Worm (Caenorhabditis elegans) whole organism, young adult: Measurements from ENCODE around the gene K02D10.4.

Source experiments
- B0336.3 ChIP-seq: fragments of 200-800 bp; sonication (Bioruptor generic); IDR thresholded peaks from 2 replicates; pipeline ENCODE4 v1.3.6; 2022; ENCODE audit warnings: missing genetic modification characterization, missing compliant biosample characterization
- C06A6.2 ChIP-seq: fragments of 200-800 bp; sonication (Bioruptor generic); conservative IDR thresholded peaks from 2 replicates; pipeline ENCODE4 v1.3.6; 2022; ENCODE audit warnings: missing genetic modification characterization, missing compliant biosample characterization
- D2030.7 ChIP-seq: fragments of 200-800 bp; sonication (Bioruptor generic); IDR thresholded peaks from 2 replicates; pipeline ENCODE4 v1.3.6; 2022; ENCODE audit warnings: missing genetic modification reagents, missing genetic modification characterization, missing compliant biosample characterization
- F22D6.2 ChIP-seq: sonication (generic microtip); optimal IDR thresholded peaks from 2 replicates; lab custom pipeline; 2016; ENCODE audit warnings: mild to moderate bottlenecking, missing genetic modification characterization, missing compliant biosample characterization
- F37B4.10 ChIP-seq: fragments of 200-800 bp; sonication (Bioruptor generic); IDR thresholded peaks from 2 replicates; pipeline ENCODE4 v1.3.6; 2022; ENCODE audit warnings: missing genetic modification characterization, missing compliant biosample characterization
- F52B5.7 ChIP-seq: sonication (generic microtip); optimal IDR thresholded peaks from 2 replicates; lab custom pipeline; 2016; ENCODE audit warnings: mild to moderate bottlenecking, missing genetic modification characterization, missing compliant biosample characterization
- F55B11.4 ChIP-seq: sonication (generic microtip); optimal IDR thresholded peaks from 2 replicates; lab custom pipeline; 2016; ENCODE audit warnings: missing compliant biosample characterization, missing genetic modification characterization, borderline replicate concordance; ENCODE audit not compliant: insufficient read depth
- F57A8.1 ChIP-seq: fragments of 200-800 bp; sonication (Bioruptor generic); optimal IDR thresholded peaks from 2 replicates; lab custom pipeline; 2018; ENCODE audit warnings: mild to moderate bottlenecking, missing genetic modification characterization, moderate library complexity, missing compliant biosample characterization
- K11D2.4 ChIP-seq: fragments of 200-800 bp; sonication (Bioruptor generic); IDR thresholded peaks from 2 replicates; pipeline ENCODE4 v1.3.6; 2022; ENCODE audit warnings: missing genetic modification reagents, missing genetic modification characterization, missing compliant biosample characterization
- Y67H2A.10 ChIP-seq: fragments of 200-800 bp; sonication (Bioruptor generic); conservative IDR thresholded peaks from 2 replicates; pipeline ENCODE4 v1.3.6; 2022; ENCODE audit warnings: missing genetic modification reagents, missing genetic modification characterization, missing compliant biosample characterization
- Y79H2A.3 ChIP-seq: fragments of 200-800 bp; sonication (Bioruptor generic); conservative IDR thresholded peaks from 2 replicates; pipeline ENCODE4 v1.3.6; 2022; ENCODE audit warnings: missing genetic modification reagents, missing genetic modification characterization, missing compliant biosample characterization
- ZK185.1 ChIP-seq: sonication (generic microtip); optimal IDR thresholded peaks from 2 replicates; lab custom pipeline; 2016; ENCODE audit warnings: mild to moderate bottlenecking, missing genetic modification characterization, missing compliant biosample characterization; ENCODE audit not compliant: poor library complexity, severe bottlenecking
- ama-1 ChIP-seq, 3 experiments: fragments of 150-350 bp in 1 of 3; sonication (generic microtip) in 2 of 3; optimal IDR thresholded peaks; 2 replicates each; lab custom pipeline; 2014 to 2018; ENCODE audit warnings: missing biosample characterization in 2 of 3, missing genetic modification characterization in 2 of 3, missing genetic modification reagents in 2 of 3
- attf-5 ChIP-seq: fragments of 200-800 bp; sonication (Bioruptor generic); optimal IDR thresholded peaks from 2 replicates; lab custom pipeline; 2018; ENCODE audit warnings: mild to moderate bottlenecking, missing genetic modification characterization, missing compliant biosample characterization
- attf-6 ChIP-seq: fragments of 200-800 bp; sonication (Bioruptor generic); IDR thresholded peaks from 2 replicates; pipeline ENCODE4 v1.3.6; 2022; ENCODE audit warnings: missing genetic modification reagents, missing genetic modification characterization, missing compliant biosample characterization
- bed-1 ChIP-seq: fragments of 200-800 bp; sonication (Bioruptor generic); IDR thresholded peaks from 2 replicates; pipeline ENCODE4 v1.3.6; 2022; ENCODE audit warnings: missing genetic modification reagents, missing genetic modification characterization, missing compliant biosample characterization
- bed-2 ChIP-seq: fragments of 200-800 bp; sonication (Bioruptor generic); IDR thresholded peaks from 2 replicates; pipeline ENCODE4 v1.3.6; 2022; ENCODE audit warnings: missing genetic modification reagents, missing genetic modification characterization, missing compliant biosample characterization
- cebp-1 ChIP-seq, 2 experiments: fragments of 200-800 bp in 1 of 2; sonication (Bioruptor generic) in 1 of 2; sonication (generic microtip) in 1 of 2; IDR thresholded peaks in 1 of 2; optimal IDR thresholded peaks in 1 of 2; 2 replicates each; pipeline versions ENCODE4 v1.3.6 to Lab custom; 2017 to 2022; ENCODE audit warnings: missing compliant biosample characterization in 2 of 2, missing genetic modification characterization in 2 of 2, mild to moderate bottlenecking in 1 of 2, missing genetic modification reagents in 1 of 2, moderate library complexity in 1 of 2
- ceh-27 ChIP-seq: fragments of 200-800 bp; sonication (Bioruptor generic); optimal IDR thresholded peaks from 2 replicates; lab custom pipeline; 2018; ENCODE audit warnings: mild to moderate bottlenecking, missing genetic modification characterization, moderate library complexity, missing compliant biosample characterization
- ceh-91 ChIP-seq: fragments of 200-800 bp; sonication (Bioruptor generic); IDR thresholded peaks from 2 replicates; pipeline ENCODE4 v1.3.6; 2022; ENCODE audit warnings: missing genetic modification reagents, missing genetic modification characterization, missing compliant biosample characterization
- chd-7 ChIP-seq: sonication (generic microtip); optimal IDR thresholded peaks from 2 replicates; lab custom pipeline; 2016; ENCODE audit warnings: mild to moderate bottlenecking, missing genetic modification characterization, moderate library complexity, missing compliant biosample characterization
- egl-44 ChIP-seq: fragments of 200-800 bp; sonication (Bioruptor generic); IDR thresholded peaks from 2 replicates; pipeline ENCODE4 v1.3.6; 2022; ENCODE audit warnings: missing genetic modification reagents, missing genetic modification characterization, missing compliant biosample characterization
- ekl-4 ChIP-seq: fragments of 200-800 bp; sonication (Bioruptor generic); IDR thresholded peaks from 2 replicates; pipeline ENCODE4 v1.3.6; 2022; ENCODE audit warnings: missing genetic modification reagents, missing genetic modification characterization, missing compliant biosample characterization
- gei-17 ChIP-seq: fragments of 200-800 bp; sonication (Bioruptor generic); optimal IDR thresholded peaks from 2 replicates; lab custom pipeline; 2018; ENCODE audit warnings: mild to moderate bottlenecking, missing genetic modification characterization, missing compliant biosample characterization
- hlh-12 ChIP-seq: sonication (generic microtip); optimal IDR thresholded peaks from 2 replicates; lab custom pipeline; 2016; ENCODE audit warnings: missing genetic modification characterization, missing compliant biosample characterization
- hmg-20 ChIP-seq: fragments of 200-800 bp; sonication (Bioruptor generic); IDR thresholded peaks from 2 replicates; pipeline ENCODE4 v1.3.6; 2022; ENCODE audit warnings: missing genetic modification reagents, missing genetic modification characterization, missing compliant biosample characterization
- lin-26 ChIP-seq: fragments of 200-800 bp; sonication (Bioruptor generic); IDR thresholded peaks from 2 replicates; pipeline ENCODE4 v1.3.6; 2022; ENCODE audit warnings: missing genetic modification reagents, missing genetic modification characterization, missing compliant biosample characterization
- lin-35 ChIP-seq, 3 experiments: fragments of 150-350 bp in 2 of 3; sonication (generic microtip) in 1 of 3; optimal IDR thresholded peaks; 2 replicates each; lab custom pipeline; 2014 to 2018; ENCODE audit warnings: missing biosample characterization in 3 of 3, missing genetic modification characterization in 3 of 3, missing genetic modification reagents in 3 of 3
- lin-40 ChIP-seq: sonication (generic microtip); optimal IDR thresholded peaks from 2 replicates; lab custom pipeline; 2016; ENCODE audit warnings: missing genetic modification characterization, mild to moderate bottlenecking, missing compliant biosample characterization, missing genotype, missing genetic modification reagents
- lin-54 ChIP-seq: fragments of 200-800 bp; sonication (Bioruptor generic); optimal IDR thresholded peaks from 2 replicates; lab custom pipeline; 2018; ENCODE audit warnings: mild to moderate bottlenecking, missing genetic modification characterization, missing compliant biosample characterization
- mes-4 ChIP-seq: sonication (generic microtip); optimal IDR thresholded peaks from 2 replicates; lab custom pipeline; 2016; ENCODE audit warnings: missing genotype, missing genetic modification characterization, missing compliant biosample characterization
- nfya-1 ChIP-seq: sonication (generic microtip); optimal IDR thresholded peaks from 2 replicates; lab custom pipeline; 2017; ENCODE audit warnings: antibody characterized with exemption, missing compliant biosample characterization, missing genetic modification characterization, borderline replicate concordance; ENCODE audit not compliant: insufficient read depth
- nhr-120 ChIP-seq: fragments of 200-800 bp; sonication (Bioruptor generic); IDR thresholded peaks from 2 replicates; pipeline ENCODE4 v1.3.6; 2022; ENCODE audit warnings: missing genetic modification characterization, missing compliant biosample characterization
- nhr-27 ChIP-seq: fragments of 200-800 bp; sonication (Bioruptor generic); optimal IDR thresholded peaks from 2 replicates; lab custom pipeline; 2018; ENCODE audit warnings: mild to moderate bottlenecking, missing genetic modification characterization, moderate library complexity, missing compliant biosample characterization
- nhr-90 ChIP-seq: sonication (generic microtip); optimal IDR thresholded peaks from 2 replicates; lab custom pipeline; 2016; ENCODE audit warnings: missing genotype, mild to moderate bottlenecking, missing genetic modification characterization, missing compliant biosample characterization
- pbrm-1 ChIP-seq: fragments of 200-800 bp; sonication (Bioruptor generic); IDR thresholded peaks from 2 replicates; pipeline ENCODE4 v1.3.6; 2022; ENCODE audit warnings: missing genetic modification reagents, missing genetic modification characterization, missing compliant biosample characterization
- somi-1 ChIP-seq: fragments of 200-800 bp; sonication (Bioruptor generic); optimal IDR thresholded peaks from 2 replicates; lab custom pipeline; 2018; ENCODE audit warnings: mild to moderate bottlenecking, missing genetic modification characterization, missing compliant biosample characterization
- sptf-2 ChIP-seq: fragments of 200-800 bp; sonication (Bioruptor generic); optimal IDR thresholded peaks from 2 replicates; lab custom pipeline; 2018; ENCODE audit warnings: mild to moderate bottlenecking, missing genetic modification characterization, missing compliant biosample characterization
- tbp1 ChIP-seq: fragments of 200-800 bp; sonication (Bioruptor generic); optimal IDR thresholded peaks from 2 replicates; lab custom pipeline; 2018; ENCODE audit warnings: mild to moderate bottlenecking, missing genetic modification characterization, missing compliant biosample characterization
- unc-130 ChIP-seq: sonication (generic microtip); optimal IDR thresholded peaks from 2 replicates; lab custom pipeline; 2016; ENCODE audit warnings: missing genetic modification reagents, missing genetic modification characterization, missing compliant biosample characterization
- zim-3 ChIP-seq: sonication (generic microtip); optimal IDR thresholded peaks from 2 replicates; lab custom pipeline; 2017; ENCODE audit warnings: mild to moderate bottlenecking, missing genetic modification characterization, moderate library complexity, missing compliant biosample characterization
- ztf-18 ChIP-seq: sonication (generic microtip); optimal IDR thresholded peaks from 2 replicates; lab custom pipeline; 2016; ENCODE audit warnings: missing genotype, mild to moderate bottlenecking, missing genetic modification characterization, missing compliant biosample characterization
- ztf-22 ChIP-seq: fragments of 200-800 bp; sonication (Bioruptor generic); optimal IDR thresholded peaks from 2 replicates; lab custom pipeline; 2018; ENCODE audit warnings: mild to moderate bottlenecking, missing genetic modification characterization, moderate library complexity, missing compliant biosample characterization
- ztf-26 ChIP-seq: sonication (generic microtip); optimal IDR thresholded peaks from 2 replicates; lab custom pipeline; 2017; ENCODE audit warnings: missing genetic modification characterization, missing compliant biosample characterization

K02D10.4 gene

ce11 chrIII:8797211-8797733 lies 17.5 kb upstream of the K02D10.4 start (continued):
- TF ChIP-seq tbp1 (GFP tag; lab: Kevin White, UChicago) (peak; percentile 46), ztf-26 (peak; percentile 77), pbrm-1 (GFP tag; lab: Robert Waterston, UW) (0 out of 2 replicates have a peak, but pooled peaks have one; percentile 17), lin-54 (GFP tag; lab: Kevin White, UChicago) (peak; percentile 20), lin-26 (peak; percentile 69; the same call in 1 of the 2 replicates), lin-40 (tag; lab: Kevin White, UChicago) (peak; percentile 91), ama-1 (optimal IDR thresholded peaks at IDR 0.05; lab: Kevin White, UChicago) (no peak), ama-1 (GFP tag; optimal IDR thresholded peaks at IDR 0.05; lab: Kevin White, UChicago) (no peak), hmg-20 (GFP tag; lab: Robert Waterston, UW) (0 out of 2 replicates have a peak, but pooled peaks have one; percentile 8), sptf-2 (no peak), attf-5 (GFP tag; lab: Kevin White, UChicago) (peak; percentile 89), F52B5.7 (tag; lab: Kevin White, UChicago) (peak; percentile 16), gei-17 (no peak), B0336.3 (GFP tag; lab: Robert Waterston, UW) (peak; percentile 81), F22D6.2 (peak; percentile 29), egl-44 (GFP tag; lab: Robert Waterston, UW) (peak; percentile 67; the same call in 1 of the 2 replicates), nhr-90 (tag; lab: Kevin White, UChicago) (peak; percentile 57), bed-1 (no peak), Y79H2A.3 (GFP tag; lab: Robert Waterston, UW) (no peak), C06A6.2 (GFP tag; lab: Robert Waterston, UW) (peak; percentile 65), chd-7 (tag; lab: Kevin White, UChicago) (peak; percentile 71), nhr-27 (tag; lab: Kevin White, UChicago) (no peak), cebp-1 (GFP tag; IDR thresholded peaks at IDR 0.05; lab: Robert Waterston, UW) (peak; percentile 55), cebp-1 (tag; optimal IDR thresholded peaks at IDR 0.05; lab: Kevin White, UChicago) (peak; percentile 81), K11D2.4 (peak; percentile 74), ceh-27 (GFP tag; lab: Kevin White, UChicago) (peak; percentile 23), somi-1 (GFP tag; lab: Kevin White, UChicago) (peak; percentile 93), nhr-120 (GFP tag; lab: Robert Waterston, UW) (no peak), F37B4.10 (no peak), mes-4 (tag; lab: Kevin White, UChicago) (no peak), ZK185.1 (tag; lab: Kevin White, UChicago) (peak; percentile 84)

- no peak for TF ChIP-seq hlh-12
- TF ChIP-seq cebp-1 (GFP tag; IDR thresholded peaks at IDR 0.05; lab: Robert Waterston, UW) = peak; percentile 25; the same call in 1 of the 2 replicates
- TF ChIP-seq cebp-1 (tag; optimal IDR thresholded peaks at IDR 0.05; lab: Kevin White, UChicago) = peak; percentile 88
- no peak for TF ChIP-seq attf-6 (GFP tag; lab: Robert Waterston, UW)
- peak; percentile 43 for TF ChIP-seq ztf-22
- no peak for TF ChIP-seq ceh-91 (GFP tag; lab: Robert Waterston, UW)
- TF ChIP-seq D2030.7 (GFP tag; lab: Robert Waterston, UW) = peak; percentile 38
- peak in 2 of 3 experiments; percentile 38 to 84 for TF ChIP-seq lin-35 (GFP tag; optimal IDR thresholded peaks at IDR 0.05; lab: Kevin White, UChicago)
- TF ChIP-seq Y67H2A.10 (GFP tag; lab: Robert Waterston, UW) = peak; percentile 46; the same call in 1 of the 2 replicates
- peak; percentile 60 for TF ChIP-seq ztf-18 (tag; lab: Kevin White, UChicago)
- TF ChIP-seq C06A6.2 (GFP tag; lab: Robert Waterston, UW) = peak; percentile 89
- TF ChIP-seq F57A8.1 (GFP tag; lab: Kevin White, UChicago) = no peak
- peak; percentile 83 for TF ChIP-seq ztf-26
- no peak for TF ChIP-seq unc-130 (GFP tag; lab: Kevin White, UChicago)
- peak; percentile 62 for TF ChIP-seq tbp1 (GFP tag; lab: Kevin White, UChicago)
- no peak for TF ChIP-seq zim-3
- TF ChIP-seq F55B11.4 (tag; lab: Kevin White, UChicago) = no peak
- no peak for TF ChIP-seq nfya-1
- peak; percentile 96 for TF ChIP-seq lin-40 (tag; lab: Kevin White, UChicago)
- TF ChIP-seq bed-2 (GFP tag; lab: Robert Waterston, UW) = peak; percentile 69; the same call in 1 of the 2 replicates
- TF ChIP-seq ekl-4 (GFP tag; lab: Robert Waterston, UW) = peak; percentile 69
- no peak for TF ChIP-seq mes-4 (tag; lab: Kevin White, UChicago)
Observed at ce11 chrIII:8795595-8796141, 15.9 kb upstream of the K02D10.4 start.
